Fruit fly (Drosophila melanogaster): ENCODE measurements around the gene Las.

Gene Las

dm6 chr3L:20447957-20448356, 15.8 kb upstream of the Las start (continued):
- TF ChIP-seq CoRest (tag; optimal IDR thresholded peaks at IDR 0.05) (peak; percentile 20), ken (GFP tag; IDR thresholded peaks at IDR 0.05) (no peak), Eip74EF (GFP tag; optimal IDR thresholded peaks at IDR 0.05) (no peak), Ptx1 (GFP tag; IDR thresholded peaks at IDR 0.05) (no peak), Sry-β (GFP tag; optimal IDR thresholded peaks at IDR 0.05) (peak; percentile 15), ssp (GFP tag; IDR thresholded peaks at IDR 0.05) (no peak), CG4360 (GFP tag; IDR thresholded peaks at IDR 0.05) (no peak), pum (GFP tag; optimal IDR thresholded peaks at IDR 0.05) (no peak), CG2202 (tag; optimal IDR thresholded peaks at IDR 0.05) (no peak), tup (GFP tag; optimal IDR thresholded peaks at IDR 0.05) (no peak), Tbp (GFP tag; optimal IDR thresholded peaks at IDR 0.05) (no peak), Doc3 (GFP tag; IDR thresholded peaks at IDR 0.05; ENCODE audit: partially characterized antibody) (no peak), lov (optimal IDR thresholded peaks at IDR 0.05) (no peak), lov (GFP tag; IDR thresholded peaks at IDR 0.05) (no peak), CG31388 (GFP tag; optimal IDR thresholded peaks at IDR 0.05) (no peak), D19A (tag; optimal IDR thresholded peaks at IDR 0.05) (no peak), CG1603 (tag; optimal IDR thresholded peaks at IDR 0.05) (peak; percentile 2), Lpt (GFP tag; optimal IDR thresholded peaks at IDR 0.05) (no peak), sna (GFP tag; IDR thresholded peaks at IDR 0.05; ENCODE audit: partially characterized antibody) (no peak), repo (GFP tag; optimal IDR thresholded peaks at IDR 0.05) (no peak), nom (GFP tag; optimal IDR thresholded peaks at IDR 0.05) (peak; percentile 37), CG8765 (GFP tag; IDR thresholded peaks at IDR 0.05) (no peak), Trl (optimal IDR thresholded peaks at IDR 0.05) (no peak), Trl (GFP tag; optimal IDR thresholded peaks at IDR 0.05) (no peak), CG13775 (GFP tag; optimal IDR thresholded peaks at IDR 0.05) (no peak), HLH54F (GFP tag; optimal IDR thresholded peaks at IDR 0.05) (no peak), gcm2 (GFP tag; optimal IDR thresholded peaks at IDR 0.05) (no peak), CG2120 (GFP tag; optimal IDR thresholded peaks at IDR 0.05) (no peak), seq (GFP tag; IDR thresholded peaks at IDR 0.05) (0 out of 2 replicates have a peak, but pooled peaks have one; percentile 23), Hmx (GFP tag; optimal IDR thresholded peaks at IDR 0.05) (no peak), CG7745 (tag; optimal IDR thresholded peaks at IDR 0.05) (peak; percentile 83), CG8478 (optimal IDR thresholded peaks at IDR 0.05) (no peak), CG11695 (GFP tag; IDR thresholded peaks at IDR 0.05) (0 out of 3 replicates have a peak, but pooled peaks have one; percentile 30), CG7987 (GFP tag; optimal IDR thresholded peaks at IDR 0.05) (peak; percentile 82), Doc2 (GFP tag; IDR thresholded peaks at IDR 0.05) (no peak), ap (GFP tag; IDR thresholded peaks at IDR 0.05) (no peak), CG18476 (GFP tag; optimal IDR thresholded peaks at IDR 0.05) (no peak), CG6175 (GFP tag; IDR thresholded peaks at IDR 0.05) (no peak), Blimp-1 (GFP tag; optimal IDR thresholded peaks at IDR 0.05) (peak; percentile 7), sr (GFP tag; IDR thresholded peaks at IDR 0.05) (no peak), rib (GFP tag; IDR thresholded peaks at IDR 0.05) (no peak), CG1529 (GFP tag; optimal IDR thresholded peaks at IDR 0.05) (no peak), dysf (GFP tag; IDR thresholded peaks at IDR 0.05) (no peak; the same call in 2 of the 3 replicates), CG18764 (GFP tag; optimal IDR thresholded peaks at IDR 0.05) (no peak), CG11504 (tag; optimal IDR thresholded peaks at IDR 0.05) (peak; percentile 17), D (optimal IDR thresholded peaks at IDR 0.05) (no peak), D (GFP tag; optimal IDR thresholded peaks at IDR 0.05) (no peak), CG15514 (GFP tag; optimal IDR thresholded peaks at IDR 0.05) (peak; percentile 61), crol (GFP tag; IDR thresholded peaks at IDR 0.05) (no peak), emc (GFP tag; optimal IDR thresholded peaks at IDR 0.05) (no peak), Hand (GFP tag; optimal IDR thresholded peaks at IDR 0.05) (peak; percentile 20), CG15696 (tag; optimal IDR thresholded peaks at IDR 0.05) (peak; percentile 70), MBD-R2 (GFP tag; IDR thresholded peaks at IDR 0.05) (no peak)

Measured in whole organism, embryonic.